Worm (Caenorhabditis elegans): ENCODE measurements around the gene fbxb-1.

- no peak for TF ChIP-seq nhr-11 (tag; optimal IDR thresholded peaks at IDR 0.05)
- no peak for TF ChIP-seq ceh-9 (tag; optimal IDR thresholded peaks at IDR 0.05)
- TF ChIP-seq ceh-48 (tag; optimal IDR thresholded peaks at IDR 0.05), result no peak
- TF ChIP-seq elt-4 (tag; optimal IDR thresholded peaks at IDR 0.05), result no peak
- TF ChIP-seq sox-4 (tag; optimal IDR thresholded peaks at IDR 0.05), result no peak
- TF ChIP-seq pax-1 (tag; optimal IDR thresholded peaks at IDR 0.05), result no peak
- no peak for TF ChIP-seq unc-86 (tag; optimal IDR thresholded peaks at IDR 0.05)
- TF ChIP-seq fkh-10 (GFP tag; optimal IDR thresholded peaks at IDR 0.05), result no peak
- TF ChIP-seq ceh-30 (tag; optimal IDR thresholded peaks at IDR 0.05), result no peak
- TF ChIP-seq K09A11.1 (tag; optimal IDR thresholded peaks at IDR 0.05; ENCODE audit: insufficient read depth), result no peak
- TF ChIP-seq C08G9.2 (tag; optimal IDR thresholded peaks at IDR 0.05), result no peak
- no peak for TF ChIP-seq ceh-24 (tag; optimal IDR thresholded peaks at IDR 0.05)
- TF ChIP-seq pha-2 (tag; optimal IDR thresholded peaks at IDR 0.05), result no peak
- TF ChIP-seq ama-1 (optimal IDR thresholded peaks at IDR 0.05), result no peak
Measured at ce11 chrV:19233469-19233868, 6.7 kb upstream of the fbxb-1 start, which contains the start of gene fbxb-116.
